Worm (Caenorhabditis elegans): ENCODE measurements around the gene F13B9.2.
A peak's percentile ranks its signal among the peaks of the same experiment; 100 is the strongest.

F13B9.2 gene

ce11 chrX:8241906-8242305 lies 43.6 kb upstream of the F13B9.2 start, which contains the start of gene endu-2 (continued):
- TF ChIP-seq ctbp-1 (GFP tag; IDR thresholded peaks at IDR 0.05) (no peak), arid-1 (GFP tag; conservative IDR thresholded peaks at IDR 0.05) (no peak), dve-1 (tag; optimal IDR thresholded peaks at IDR 0.05; ENCODE audit: insufficient read depth) (peak; percentile 57), T20F7.1 (GFP tag; optimal IDR thresholded peaks at IDR 0.05) (no peak), lin-39 (tag; optimal IDR thresholded peaks at IDR 0.05) (no peak), hlh-30 (tag; optimal IDR thresholded peaks at IDR 0.05; ENCODE audit: insufficient read depth) (peak; percentile 47), unc-130 (GFP tag; optimal IDR thresholded peaks at IDR 0.05) (no peak), zfp-2 (tag; optimal IDR thresholded peaks at IDR 0.05) (no peak), nhr-111 (GFP tag; optimal IDR thresholded peaks at IDR 0.05) (no peak), nhr-10 (tag; optimal IDR thresholded peaks at IDR 0.05) (no peak), dpl-1 (GFP tag; optimal IDR thresholded peaks at IDR 0.05) (no peak)

DNA sequence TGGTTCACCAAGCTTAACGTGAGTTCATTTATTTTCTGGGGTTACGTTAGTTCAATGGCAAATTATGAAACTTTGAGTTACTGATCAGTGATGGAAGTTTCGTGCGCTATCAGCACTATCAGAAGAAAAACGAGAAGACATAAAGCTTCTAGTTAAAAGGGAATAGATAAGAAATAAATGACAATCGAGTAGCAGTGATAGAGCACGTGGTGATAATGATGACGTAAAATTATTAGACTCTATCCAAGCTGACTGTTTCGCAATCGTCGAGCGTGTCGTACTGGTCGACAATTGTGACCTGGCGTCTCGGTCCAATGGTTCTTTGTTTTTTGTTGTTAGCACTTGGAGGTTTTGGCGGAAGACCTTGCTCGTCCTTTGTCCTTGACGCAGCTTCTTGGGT lies 42.4 kb upstream of the F13B9.2 start:
- TF ChIP-seq nhr-77 (tag; optimal IDR thresholded peaks at IDR 0.05) (peak; percentile 67), dmd-6 (GFP tag; IDR thresholded peaks at IDR 0.05) (peak; percentile 97), dve-1 (tag; optimal IDR thresholded peaks at IDR 0.05; ENCODE audit: insufficient read depth) (peak; percentile 92), pha-4 (GFP tag; IDR thresholded peaks at IDR 0.05) (no peak), pha-4 (tag; optimal IDR thresholded peaks at IDR 0.05) (no peak), lin-15B (tag; optimal IDR thresholded peaks at IDR 0.05) (no peak), egl-43 (GFP tag; IDR thresholded peaks at IDR 0.05) (no peak), egl-27 (tag; optimal IDR thresholded peaks at IDR 0.05) (no peak), nhr-111 (GFP tag; optimal IDR thresholded peaks at IDR 0.05) (no peak), lin-38 (GFP tag; IDR thresholded peaks at IDR 0.05) (no peak), spr-3 (GFP tag; optimal IDR thresholded peaks at IDR 0.05) (no peak), nhr-11 (tag; optimal IDR thresholded peaks at IDR 0.05) (no peak), ces-1 (GFP tag; optimal IDR thresholded peaks at IDR 0.05) (no peak), F37D6.2 (tag; optimal IDR thresholded peaks at IDR 0.05) (no peak), nhr-42 (GFP tag; IDR thresholded peaks at IDR 0.05) (no peak), gei-8 (GFP tag; optimal IDR thresholded peaks at IDR 0.05) (peak; percentile 50), hlh-30 (tag; optimal IDR thresholded peaks at IDR 0.05; ENCODE audit: insufficient read depth) (peak; percentile 24), zfp-3 (GFP tag; conservative IDR thresholded peaks at IDR 0.05) (no peak), lin-13 (GFP tag; optimal IDR thresholded peaks at IDR 0.05) (no peak), nhr-48 (tag; optimal IDR thresholded peaks at IDR 0.05) (peak; percentile 39), madf-9 (GFP tag; conservative IDR thresholded peaks at IDR 0.05) (0 out of 2 replicates have a peak, but pooled peaks have one; percentile 19), duxl-1 (tag; optimal IDR thresholded peaks at IDR 0.05; ENCODE audit: poor library complexity) (no peak), ama-1 (optimal IDR thresholded peaks at IDR 0.05) (no peak), nhr-28 (tag; optimal IDR thresholded peaks at IDR 0.05) (peak; percentile 80), unc-39 (tag; optimal IDR thresholded peaks at IDR 0.05) (no peak), pqm-1 (tag; optimal IDR thresholded peaks at IDR 0.05) (peak; percentile 82), mxl-3 (GFP tag; optimal IDR thresholded peaks at IDR 0.05) (peak; percentile 91), mdl-1 (tag; optimal IDR thresholded peaks at IDR 0.05) (peak; percentile 34 to 86), hlh-11 (tag; optimal IDR thresholded peaks at IDR 0.05) (peak; percentile 75), T26A8.4 (GFP tag; IDR thresholded peaks at IDR 0.05) (no peak; the same call in 1 of the 2 replicates), nhr-25 (tag; optimal IDR thresholded peaks at IDR 0.05; ENCODE audit: borderline replicate concordance, insufficient read depth) (no peak), ctbp-1 (GFP tag; IDR thresholded peaks at IDR 0.05) (no peak), tra-1 (GFP tag; IDR thresholded peaks at IDR 0.05) (peak; percentile 87), nhr-10 (tag; optimal IDR thresholded peaks at IDR 0.05) (peak; percentile 67), zfp-2 (tag; optimal IDR thresholded peaks at IDR 0.05) (no peak), mep-1 (tag; optimal IDR thresholded peaks at IDR 0.05) (peak; percentile 25), daf-19 (GFP tag; conservative IDR thresholded peaks at IDR 0.05) (no peak), daf-16 (GFP tag; optimal IDR thresholded peaks at IDR 0.05) (no peak), daf-16 (tag; optimal IDR thresholded peaks at IDR 0.05) (peak; percentile 85), unc-130 (GFP tag; optimal IDR thresholded peaks at IDR 0.05) (no peak), R02D3.7 (tag; optimal IDR thresholded peaks at IDR 0.05) (no peak), ceh-20 (GFP tag; IDR thresholded peaks at IDR 0.05) (no peak), saeg-2 (GFP tag; IDR thresholded peaks at IDR 0.05) (no peak), nhr-41 (GFP tag; IDR thresholded peaks at IDR 0.05) (no peak), ztf-7 (tag; optimal IDR thresholded peaks at IDR 0.05) (no peak)

Data from whole organism, L4 larva.